Worm (Caenorhabditis elegans) whole organism, young adult: ENCODE results near the gene M163.21.

Experiments used
- B0019.2 ChIP-seq: fragments of 200-800 bp; sonication (Bioruptor generic); conservative IDR thresholded peaks from 2 replicates; pipeline ENCODE4 v1.3.6; 2022; ENCODE audit warnings: missing genetic modification reagents, missing genetic modification characterization, missing compliant biosample characterization
- B0035.1 ChIP-seq: sonication (generic microtip); optimal IDR thresholded peaks from 2 replicates; lab custom pipeline; 2016; ENCODE audit warnings: missing genetic modification characterization, mild to moderate bottlenecking, missing compliant biosample characterization, missing genotype, missing genetic modification reagents
- B0336.3 ChIP-seq: fragments of 200-800 bp; sonication (Bioruptor generic); IDR thresholded peaks from 2 replicates; pipeline ENCODE4 v1.3.6; 2022; ENCODE audit warnings: missing genetic modification characterization, missing compliant biosample characterization
- C06A6.2 ChIP-seq: fragments of 200-800 bp; sonication (Bioruptor generic); conservative IDR thresholded peaks from 2 replicates; pipeline ENCODE4 v1.3.6; 2022; ENCODE audit warnings: missing genetic modification characterization, missing compliant biosample characterization
- D2030.7 ChIP-seq: fragments of 200-800 bp; sonication (Bioruptor generic); IDR thresholded peaks from 2 replicates; pipeline ENCODE4 v1.3.6; 2022; ENCODE audit warnings: missing genetic modification reagents, missing genetic modification characterization, missing compliant biosample characterization
- F10E7.11 ChIP-seq: sonication (generic microtip); optimal IDR thresholded peaks from 2 replicates; lab custom pipeline; 2017; ENCODE audit warnings: mild to moderate bottlenecking, missing genetic modification characterization, moderate library complexity, missing compliant biosample characterization
- F23B12.7 ChIP-seq: sonication (generic microtip); optimal IDR thresholded peaks from 2 replicates; lab custom pipeline; 2017; ENCODE audit warnings: missing genetic modification characterization, mild to moderate bottlenecking, missing compliant biosample characterization, antibody characterized with exemption, moderate library complexity; ENCODE audit not compliant: insufficient read depth
- F37B4.10 ChIP-seq: fragments of 200-800 bp; sonication (Bioruptor generic); IDR thresholded peaks from 2 replicates; pipeline ENCODE4 v1.3.6; 2022; ENCODE audit warnings: missing genetic modification characterization, missing compliant biosample characterization
- F39B2.1 ChIP-seq: fragments of 200-800 bp; sonication (Bioruptor generic); IDR thresholded peaks from 2 replicates; pipeline ENCODE4 v1.3.6; 2022; ENCODE audit warnings: missing genetic modification reagents, missing genetic modification characterization, missing compliant biosample characterization
- F55B11.4 ChIP-seq: sonication (generic microtip); optimal IDR thresholded peaks from 2 replicates; lab custom pipeline; 2016; ENCODE audit warnings: missing compliant biosample characterization, missing genetic modification characterization, borderline replicate concordance; ENCODE audit not compliant: insufficient read depth
- F57A8.1 ChIP-seq: fragments of 200-800 bp; sonication (Bioruptor generic); optimal IDR thresholded peaks from 2 replicates; lab custom pipeline; 2018; ENCODE audit warnings: mild to moderate bottlenecking, missing genetic modification characterization, moderate library complexity, missing compliant biosample characterization
- T26A5.8 ChIP-seq: sonication (generic microtip); optimal IDR thresholded peaks from 2 replicates; lab custom pipeline; 2016; ENCODE audit warnings: missing genetic modification characterization, missing compliant biosample characterization
- Y67H2A.10 ChIP-seq: fragments of 200-800 bp; sonication (Bioruptor generic); conservative IDR thresholded peaks from 2 replicates; pipeline ENCODE4 v1.3.6; 2022; ENCODE audit warnings: missing genetic modification reagents, missing genetic modification characterization, missing compliant biosample characterization
- ZK185.1 ChIP-seq: sonication (generic microtip); optimal IDR thresholded peaks from 2 replicates; lab custom pipeline; 2016; ENCODE audit warnings: mild to moderate bottlenecking, missing genetic modification characterization, missing compliant biosample characterization; ENCODE audit not compliant: poor library complexity, severe bottlenecking
- ama-1 ChIP-seq, 3 experiments: fragments of 150-350 bp in 1 of 3; sonication (generic microtip) in 2 of 3; optimal IDR thresholded peaks; 2 replicates each; lab custom pipeline; 2014 to 2018; ENCODE audit warnings: missing biosample characterization in 2 of 3, missing genetic modification characterization in 2 of 3, missing genetic modification reagents in 2 of 3
- aptf-2 ChIP-seq: fragments of 200-800 bp; sonication (Bioruptor generic); conservative IDR thresholded peaks from 2 replicates; pipeline ENCODE4 v1.3.6; 2022; ENCODE audit warnings: missing genetic modification reagents, missing genetic modification characterization, missing compliant biosample characterization
- athp-1 ChIP-seq: sonication (generic microtip); optimal IDR thresholded peaks from 2 replicates; lab custom pipeline; 2017; ENCODE audit warnings: mild to moderate bottlenecking, missing genetic modification characterization, missing compliant biosample characterization
- bed-1 ChIP-seq: fragments of 200-800 bp; sonication (Bioruptor generic); IDR thresholded peaks from 2 replicates; pipeline ENCODE4 v1.3.6; 2022; ENCODE audit warnings: missing genetic modification reagents, missing genetic modification characterization, missing compliant biosample characterization
- bed-2 ChIP-seq: fragments of 200-800 bp; sonication (Bioruptor generic); IDR thresholded peaks from 2 replicates; pipeline ENCODE4 v1.3.6; 2022; ENCODE audit warnings: missing genetic modification reagents, missing genetic modification characterization, missing compliant biosample characterization
- cebp-1 ChIP-seq, 2 experiments: fragments of 200-800 bp in 1 of 2; sonication (Bioruptor generic) in 1 of 2; sonication (generic microtip) in 1 of 2; IDR thresholded peaks in 1 of 2; optimal IDR thresholded peaks in 1 of 2; 2 replicates each; pipeline versions ENCODE4 v1.3.6 to Lab custom; 2017 to 2022; ENCODE audit warnings: missing compliant biosample characterization in 2 of 2, missing genetic modification characterization in 2 of 2, mild to moderate bottlenecking in 1 of 2, missing genetic modification reagents in 1 of 2, moderate library complexity in 1 of 2
- cebp-2 ChIP-seq: fragments of 200-800 bp; sonication (Bioruptor generic); IDR thresholded peaks from 2 replicates; pipeline ENCODE4 v1.3.6; 2022; ENCODE audit warnings: missing genetic modification characterization, missing compliant biosample characterization
- ceh-100 ChIP-seq: fragments of 200-800 bp; sonication (Bioruptor generic); IDR thresholded peaks from 2 replicates; pipeline ENCODE4 v1.3.6; 2022; ENCODE audit warnings: missing genetic modification reagents, missing genetic modification characterization, missing compliant biosample characterization
- ceh-27 ChIP-seq: fragments of 200-800 bp; sonication (Bioruptor generic); optimal IDR thresholded peaks from 2 replicates; lab custom pipeline; 2018; ENCODE audit warnings: mild to moderate bottlenecking, missing genetic modification characterization, moderate library complexity, missing compliant biosample characterization
- ceh-58 ChIP-seq: fragments of 200-800 bp; sonication (Bioruptor generic); IDR thresholded peaks from 2 replicates; pipeline ENCODE4 v1.3.6; 2022; ENCODE audit warnings: missing genetic modification characterization, missing compliant biosample characterization
- ceh-91 ChIP-seq: fragments of 200-800 bp; sonication (Bioruptor generic); IDR thresholded peaks from 2 replicates; pipeline ENCODE4 v1.3.6; 2022; ENCODE audit warnings: missing genetic modification reagents, missing genetic modification characterization, missing compliant biosample characterization
- dpff-1 ChIP-seq: sonication (generic microtip); optimal IDR thresholded peaks from 2 replicates; lab custom pipeline; 2017; ENCODE audit warnings: mild to moderate bottlenecking, missing genetic modification characterization, missing compliant biosample characterization
- efl-1 ChIP-seq: fragments of 150-350 bp; optimal IDR thresholded peaks from 2 replicates; lab custom pipeline; 2014; ENCODE audit warnings: missing biosample characterization, missing genetic modification reagents, missing genetic modification characterization
- egl-44 ChIP-seq: fragments of 200-800 bp; sonication (Bioruptor generic); IDR thresholded peaks from 2 replicates; pipeline ENCODE4 v1.3.6; 2022; ENCODE audit warnings: missing genetic modification reagents, missing genetic modification characterization, missing compliant biosample characterization
- egrh-3 ChIP-seq: fragments of 200-800 bp; sonication (Bioruptor generic); IDR thresholded peaks from 2 replicates; pipeline ENCODE4 v1.3.6; 2022; ENCODE audit warnings: missing genetic modification reagents, missing genetic modification characterization, missing compliant biosample characterization
- fkh-3 ChIP-seq: sonication (generic microtip); optimal IDR thresholded peaks from 2 replicates; lab custom pipeline; 2016; ENCODE audit warnings: mild to moderate bottlenecking, missing genetic modification characterization, missing compliant biosample characterization
- lir-1 ChIP-seq: fragments of 200-800 bp; sonication (Bioruptor generic); conservative IDR thresholded peaks from 2 replicates; pipeline ENCODE4 v1.3.6; 2022; ENCODE audit warnings: missing genetic modification reagents, missing genetic modification characterization, missing compliant biosample characterization
- lsl-1 ChIP-seq: fragments of 200-800 bp; sonication (Bioruptor generic); optimal IDR thresholded peaks from 2 replicates; lab custom pipeline; 2018; ENCODE audit warnings: mild to moderate bottlenecking, missing genetic modification characterization, moderate library complexity, missing compliant biosample characterization
- madf-10 ChIP-seq: sonication (generic microtip); optimal IDR thresholded peaks from 2 replicates; lab custom pipeline; 2016; ENCODE audit warnings: mild to moderate bottlenecking, missing genetic modification characterization, missing compliant biosample characterization
- mel-28 ChIP-seq: sonication (generic microtip); optimal IDR thresholded peaks from 2 replicates; lab custom pipeline; 2016; ENCODE audit warnings: borderline replicate concordance, mild to moderate bottlenecking, missing genetic modification characterization, missing compliant biosample characterization
- mxl-1 ChIP-seq: sonication (generic microtip); optimal IDR thresholded peaks from 2 replicates; lab custom pipeline; 2016; ENCODE audit warnings: missing genetic modification characterization, missing compliant biosample characterization
- nhr-27 ChIP-seq: fragments of 200-800 bp; sonication (Bioruptor generic); optimal IDR thresholded peaks from 2 replicates; lab custom pipeline; 2018; ENCODE audit warnings: mild to moderate bottlenecking, missing genetic modification characterization, moderate library complexity, missing compliant biosample characterization
- pbrm-1 ChIP-seq: fragments of 200-800 bp; sonication (Bioruptor generic); IDR thresholded peaks from 2 replicates; pipeline ENCODE4 v1.3.6; 2022; ENCODE audit warnings: missing genetic modification reagents, missing genetic modification characterization, missing compliant biosample characterization
- rpc-1 ChIP-seq, 2 experiments: fragments of 150-350 bp in 1 of 2; sonication (generic microtip) in 1 of 2; optimal IDR thresholded peaks; 2 replicates each; lab custom pipeline; 2014 to 2018; ENCODE audit warnings: missing biosample characterization in 1 of 2, missing genetic modification characterization in 1 of 2, missing genetic modification reagents in 1 of 2, missing genotype in 1 of 2
- snpc-1.1 ChIP-seq: sonication (generic microtip); optimal IDR thresholded peaks from 2 replicates; lab custom pipeline; 2017; ENCODE audit warnings: missing genetic modification characterization, mild to moderate bottlenecking, missing compliant biosample characterization, antibody characterized with exemption, moderate library complexity, missing genotype, missing genetic modification reagents; ENCODE audit not compliant: insufficient read depth
- snpc-4 ChIP-seq, 5 experiments: fragments of 150-350 bp in 1 of 5; sonication (generic microtip) in 4 of 5; optimal IDR thresholded peaks; 2 replicates each; lab custom pipeline; 2014 to 2018; ENCODE audit warnings: missing genetic modification characterization in 5 of 5, missing biosample characterization in 3 of 5, antibody characterized with exemption in 2 of 5, mild to moderate bottlenecking in 2 of 5, missing compliant biosample characterization in 2 of 5, missing genotype in 2 of 5, moderate library complexity in 2 of 5, missing genetic modification reagents in 1 of 5
- somi-1 ChIP-seq: fragments of 200-800 bp; sonication (Bioruptor generic); optimal IDR thresholded peaks from 2 replicates; lab custom pipeline; 2018; ENCODE audit warnings: mild to moderate bottlenecking, missing genetic modification characterization, missing compliant biosample characterization
- tbp1 ChIP-seq: fragments of 200-800 bp; sonication (Bioruptor generic); optimal IDR thresholded peaks from 2 replicates; lab custom pipeline; 2018; ENCODE audit warnings: mild to moderate bottlenecking, missing genetic modification characterization, missing compliant biosample characterization
- zfh-2 ChIP-seq: fragments of 200-800 bp; sonication (Bioruptor generic); conservative IDR thresholded peaks from 2 replicates; pipeline ENCODE4 v1.3.6; 2022; ENCODE audit warnings: missing genetic modification reagents, missing genetic modification characterization, missing compliant biosample characterization
- zim-3 ChIP-seq: sonication (generic microtip); optimal IDR thresholded peaks from 2 replicates; lab custom pipeline; 2017; ENCODE audit warnings: mild to moderate bottlenecking, missing genetic modification characterization, moderate library complexity, missing compliant biosample characterization
- ztf-3 ChIP-seq: fragments of 200-800 bp; sonication (Bioruptor generic); optimal IDR thresholded peaks from 2 replicates; lab custom pipeline; 2018; ENCODE audit warnings: mild to moderate bottlenecking, missing genetic modification characterization, missing compliant biosample characterization

Gene M163.21

DNA sequence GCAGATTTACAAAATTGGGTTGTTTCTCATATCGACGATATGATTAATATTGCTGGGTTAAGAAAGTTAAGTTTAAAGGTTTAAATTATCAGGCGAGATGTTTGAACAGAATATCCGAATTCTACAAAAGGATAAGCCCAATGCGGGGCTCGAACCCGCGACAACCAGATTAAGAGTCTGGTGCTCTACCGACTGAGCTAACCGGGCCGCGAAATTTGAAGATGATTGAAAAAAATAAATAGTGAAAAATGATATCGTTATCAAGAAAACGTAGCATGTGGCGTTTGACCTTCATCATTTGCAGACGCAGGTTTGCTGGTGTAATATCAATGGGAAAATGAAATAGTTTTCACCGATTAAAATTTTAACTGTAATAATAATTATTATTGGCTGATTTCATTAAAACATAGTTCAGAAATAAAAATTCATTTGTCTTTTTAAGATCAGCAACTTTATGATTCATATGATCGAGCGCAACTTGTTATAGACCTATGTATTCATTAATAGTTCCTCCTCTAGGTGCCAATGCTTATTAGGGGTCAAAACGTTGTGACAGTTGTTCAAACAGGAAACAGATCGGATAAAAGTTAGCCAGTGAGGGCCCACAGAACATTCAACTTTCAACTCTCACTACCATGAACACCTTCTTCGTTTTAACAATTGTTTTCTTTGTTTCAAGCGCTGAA is 12.3 kb downstream of the M163.21 start, which contains the start of gene M163.11:
M163.11 (plus strand) TSS at position 636 of the 686 bp plus-strand sequence.
- no peak for TF ChIP-seq dpff-1
- no peak for TF ChIP-seq ceh-58 (GFP tag; lab: Robert Waterston, UW)
- no peak for TF ChIP-seq egrh-3 (GFP tag; lab: Robert Waterston, UW)
- peak; percentile 71 for TF ChIP-seq snpc-1.1 (tag; lab: Kevin White, UChicago)
- no peak for TF ChIP-seq zfh-2 (GFP tag; lab: Robert Waterston, UW)
- TF ChIP-seq mxl-1 (tag; lab: Kevin White, UChicago), result peak; percentile 57
- TF ChIP-seq zim-3 (tag; lab: Kevin White, UChicago), result peak; percentile 57
- TF ChIP-seq ZK185.1, result peak; percentile 87
- no peak for TF ChIP-seq F57A8.1 (GFP tag; lab: Kevin White, UChicago)
- peak; percentile 9 for TF ChIP-seq F23B12.7 (tag; lab: Kevin White, UChicago)
- TF ChIP-seq B0035.1 (tag; lab: Kevin White, UChicago), result peak; percentile 43
- peak; percentile 21 for TF ChIP-seq athp-1 (tag; lab: Kevin White, UChicago)
- no peak for TF ChIP-seq ceh-100
- TF ChIP-seq fkh-3 (tag; lab: Kevin White, UChicago), result no peak
- no peak for TF ChIP-seq aptf-2
- TF ChIP-seq lir-1 (GFP tag; lab: Robert Waterston, UW), result 0 out of 2 replicates have a peak, but pooled peaks have one; percentile 21
- no peak for TF ChIP-seq F55B11.4
- no peak for TF ChIP-seq somi-1 (GFP tag; lab: Kevin White, UChicago)
- peak; percentile 76 for TF ChIP-seq pbrm-1 (GFP tag; lab: Robert Waterston, UW)
- no peak for TF ChIP-seq B0336.3 (GFP tag; lab: Robert Waterston, UW)
- no peak for TF ChIP-seq F39B2.1 (GFP tag; lab: Robert Waterston, UW)
- no peak for TF ChIP-seq C06A6.2 (GFP tag; lab: Robert Waterston, UW)
- TF ChIP-seq F10E7.11 (tag; lab: Kevin White, UChicago), result no peak
- TF ChIP-seq Y67H2A.10, result no peak
- TF ChIP-seq ama-1 (optimal IDR thresholded peaks at IDR 0.05; lab: Kevin White, UChicago), result no peak
- TF ChIP-seq ama-1 (GFP tag; optimal IDR thresholded peaks at IDR 0.05; lab: Kevin White, UChicago), result peak; percentile 42 to 92
- TF ChIP-seq ceh-27 (GFP tag; lab: Kevin White, UChicago), result no peak
- no peak for TF ChIP-seq T26A5.8 (tag; lab: Kevin White, UChicago)
- TF ChIP-seq bed-1 (GFP tag; lab: Robert Waterston, UW), result no peak
- TF ChIP-seq bed-2 (GFP tag; lab: Robert Waterston, UW), result no peak
- peak; percentile 85 for TF ChIP-seq rpc-1 (optimal IDR thresholded peaks at IDR 0.05; lab: Kevin White, UChicago)
- peak; percentile 92 for TF ChIP-seq rpc-1 (tag; optimal IDR thresholded peaks at IDR 0.05; lab: Kevin White, UChicago)
- TF ChIP-seq B0019.2 (GFP tag; lab: Robert Waterston, UW), result no peak
- TF ChIP-seq D2030.7 (GFP tag; lab: Robert Waterston, UW), result peak; percentile 69
- peak; percentile 91 for TF ChIP-seq tbp1 (GFP tag; lab: Kevin White, UChicago)
- TF ChIP-seq ztf-3 (GFP tag; lab: Kevin White, UChicago), result no peak
- 0 out of 2 replicates have a peak, but pooled peaks have one; percentile 77 for TF ChIP-seq cebp-2 (GFP tag; lab: Robert Waterston, UW)
- TF ChIP-seq efl-1 (GFP tag; lab: Kevin White, UChicago), result no peak
- TF ChIP-seq mel-28, result no peak
- TF ChIP-seq lsl-1, result no peak
- TF ChIP-seq madf-10 (tag; lab: Kevin White, UChicago), result peak; percentile 39
- TF ChIP-seq cebp-1 (GFP tag; IDR thresholded peaks at IDR 0.05; lab: Robert Waterston, UW), result 0 out of 2 replicates have a peak, but pooled peaks have one; percentile 22
- TF ChIP-seq cebp-1 (tag; optimal IDR thresholded peaks at IDR 0.05; lab: Kevin White, UChicago), result peak; percentile 17
- no peak for TF ChIP-seq ceh-91 (GFP tag; lab: Robert Waterston, UW)
- peak; percentile 57 for TF ChIP-seq snpc-4 (GFP tag; optimal IDR thresholded peaks at IDR 0.05; lab: Kevin White, UChicago)
- TF ChIP-seq snpc-4 (tag; optimal IDR thresholded peaks at IDR 0.05; lab: Kevin White, UChicago), result peak; percentile 8 to 78 (median 44)
- no peak for TF ChIP-seq F37B4.10 (GFP tag; lab: Robert Waterston, UW)
- peak; percentile 44 for TF ChIP-seq nhr-27
- TF ChIP-seq egl-44 (GFP tag; lab: Robert Waterston, UW), result 0 out of 2 replicates have a peak, but pooled peaks have one; percentile 46
